Worm (Caenorhabditis elegans) whole organism, midembryonic: ENCODE results near the gene srx-47.

Experiments used
- cog-1 ChIP-seq: sonication (generic microtip); optimal IDR thresholded peaks from 2 replicates; lab custom pipeline; 2016; ENCODE audit warnings: missing genetic modification characterization, missing compliant biosample characterization
- flt-1 ChIP-seq: fragments of 200-800 bp; sonication (Bioruptor generic); IDR thresholded peaks from 2 replicates; pipeline ENCODE4 v1.3.6; 2022; ENCODE audit warnings: missing genetic modification characterization, missing compliant biosample characterization
- med-1 ChIP-seq: sonication (generic microtip); optimal IDR thresholded peaks from 2 replicates; lab custom pipeline; 2017; ENCODE audit warnings: missing genetic modification characterization, mild to moderate bottlenecking, missing compliant biosample characterization, antibody characterized with exemption, missing genetic modification reagents; ENCODE audit not compliant: insufficient read depth
- ztf-23 ChIP-seq: fragments of 200-800 bp; sonication (Bioruptor generic); IDR thresholded peaks from 2 replicates; pipeline ENCODE4 v1.3.6; 2022; ENCODE audit warnings: missing genetic modification reagents, missing genetic modification characterization, missing compliant biosample characterization

DNA sequence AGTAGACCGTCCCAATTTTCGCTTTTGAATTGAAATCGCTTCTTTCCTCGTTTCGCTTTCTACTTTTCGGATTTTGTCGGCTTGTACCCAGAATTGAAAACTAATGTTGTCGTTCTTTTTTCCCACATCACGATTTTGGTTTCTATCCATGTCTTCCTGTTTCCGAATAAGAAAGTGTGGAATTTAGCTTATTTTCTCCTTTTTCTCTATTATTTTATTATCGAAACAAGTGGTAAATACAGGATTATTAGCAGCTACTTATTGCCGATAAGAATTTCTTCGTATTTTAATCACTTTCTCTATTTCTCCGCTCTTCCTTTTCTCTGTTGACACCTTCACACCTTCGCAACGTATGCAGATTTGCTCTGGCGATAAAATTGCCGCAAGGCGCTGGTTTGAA is 35.2 kb downstream of the srx-47 start:
- TF ChIP-seq cog-1 (tag; lab: Kevin White, UChicago) (no peak), flt-1 (GFP tag; lab: Robert Waterston, UW) (no peak), med-1 (GFP tag; lab: Kevin White, UChicago) (no peak), ztf-23 (no peak)
